Worm (Caenorhabditis elegans) whole organism, L4 larva: ENCODE measurements around the gene dcap-2.
"Not testable (repeated sequence)": the region's sequence is repeated elsewhere in the genome, so short reads cannot be mapped to it uniquely, and the experiment has no call there.

Experiments used
- Y105C5A.15 ChIP-seq: fragments of 200-800 bp; sonication (Bioruptor generic); IDR thresholded peaks from 2 replicates; pipeline ENCODE4 v1.3.6; 2022; ENCODE audit warnings: missing genetic modification characterization, missing compliant biosample characterization
- ceh-44 ChIP-seq: fragments of 200-800 bp; sonication (Bioruptor generic); IDR thresholded peaks from 2 replicates; pipeline ENCODE4 v1.3.6; 2022; ENCODE audit warnings: missing genetic modification reagents, missing genetic modification characterization, missing compliant biosample characterization
- dmd-8 ChIP-seq: fragments of 200-800 bp; sonication (Bioruptor generic); IDR thresholded peaks from 2 replicates; pipeline ENCODE4 v1.3.6; 2022; ENCODE audit warnings: missing genetic modification characterization, missing compliant biosample characterization
- dpl-1 ChIP-seq: fragments of 150-350 bp; optimal IDR thresholded peaks from 2 replicates; lab custom pipeline; 2014; ENCODE audit warnings: missing biosample characterization, missing genetic modification reagents, missing genetic modification characterization
- egl-27 ChIP-seq: sonication (generic microtip); optimal IDR thresholded peaks from 3 replicates; lab custom pipeline; 2017; ENCODE audit warnings: missing biosample characterization, missing genetic modification reagents, missing genetic modification characterization
- hif-1 ChIP-seq, 2 experiments: sonication (generic microtip); optimal IDR thresholded peaks; 2 replicates each; lab custom pipeline; 2016 to 2017; ENCODE audit warnings: missing compliant biosample characterization in 2 of 2, missing genetic modification characterization in 2 of 2, missing genetic modification reagents in 2 of 2, missing genotype in 2 of 2, mild to moderate bottlenecking in 1 of 2
- hlh-30 ChIP-seq: sonication (generic microtip); optimal IDR thresholded peaks from 2 replicates; lab custom pipeline; 2017; ENCODE audit warnings: antibody characterized with exemption, mild to moderate bottlenecking, missing genetic modification characterization, missing compliant biosample characterization; ENCODE audit not compliant: insufficient read depth
- lim-7 ChIP-seq: fragments of 200-800 bp; sonication (Bioruptor generic); IDR thresholded peaks from 2 replicates; pipeline ENCODE4 v1.3.6; 2022; ENCODE audit warnings: missing genetic modification characterization, missing compliant biosample characterization
- lin-1 ChIP-seq: fragments of 200-800 bp; sonication (Bioruptor generic); IDR thresholded peaks from 2 replicates; pipeline ENCODE4 v1.3.6; 2022; ENCODE audit warnings: missing genetic modification reagents, missing genetic modification characterization, missing compliant biosample characterization
- lin-38 ChIP-seq: fragments of 200-800 bp; sonication (Bioruptor generic); IDR thresholded peaks from 2 replicates; pipeline ENCODE4 v1.3.6; 2022; ENCODE audit warnings: missing genetic modification reagents, missing genetic modification characterization, missing compliant biosample characterization
- lin-39 ChIP-seq: fragments of 150-350 bp; optimal IDR thresholded peaks from 2 replicates; lab custom pipeline; 2014; ENCODE audit warnings: missing biosample characterization, missing genetic modification reagents, missing genetic modification characterization
- madf-5 ChIP-seq, 2 experiments: fragments of 200-800 bp; sonication (Bioruptor generic); IDR thresholded peaks; 2 replicates each; pipeline ENCODE4 v1.3.6; 2022; ENCODE audit warnings: missing compliant biosample characterization in 2 of 2, missing genetic modification characterization in 2 of 2
- madf-9 ChIP-seq: fragments of 200-800 bp; sonication (Bioruptor generic); conservative IDR thresholded peaks from 2 replicates; pipeline ENCODE4 v1.3.6; 2022; ENCODE audit warnings: missing genetic modification reagents, missing genetic modification characterization, missing compliant biosample characterization
- mdl-1 ChIP-seq, 2 experiments: fragments of 150-350 bp in 1 of 2; sonication (generic microtip) in 1 of 2; optimal IDR thresholded peaks; 2 replicates each; lab custom pipeline; 2014 to 2017; ENCODE audit warnings: missing biosample characterization in 2 of 2, missing genetic modification characterization in 2 of 2
- mdt-29 ChIP-seq: fragments of 200-800 bp; sonication (Bioruptor generic); IDR thresholded peaks from 2 replicates; pipeline ENCODE4 v1.3.6; 2022; ENCODE audit warnings: missing genetic modification reagents, missing genetic modification characterization, missing compliant biosample characterization
- nhr-42 ChIP-seq: fragments of 200-800 bp; sonication (Bioruptor generic); IDR thresholded peaks from 2 replicates; pipeline ENCODE4 v1.3.6; 2022; ENCODE audit warnings: missing genetic modification characterization, missing compliant biosample characterization
- nhr-6 ChIP-seq: fragments of 150-350 bp; optimal IDR thresholded peaks from 2 replicates; lab custom pipeline; 2014; ENCODE audit warnings: missing biosample characterization, missing genetic modification characterization
- nhr-77 ChIP-seq: fragments of 150-350 bp; optimal IDR thresholded peaks from 2 replicates; lab custom pipeline; 2014; ENCODE audit warnings: missing biosample characterization, missing genetic modification characterization
- pha-4 ChIP-seq, 2 experiments: fragments of 150-350 bp in 1 of 2; fragments of 200-800 bp in 1 of 2; sonication (Bioruptor generic) in 1 of 2; IDR thresholded peaks in 1 of 2; optimal IDR thresholded peaks in 1 of 2; 2 replicates each; pipeline versions ENCODE4 v1.3.6 to Lab custom; 2014 to 2022; ENCODE audit warnings: missing genetic modification characterization in 2 of 2, missing genetic modification reagents in 2 of 2, missing biosample characterization in 1 of 2, missing compliant biosample characterization in 1 of 2
- snpc-1.2 ChIP-seq: fragments of 200-800 bp; sonication (Bioruptor generic); IDR thresholded peaks from 2 replicates; pipeline ENCODE4 v1.3.6; 2022; ENCODE audit warnings: missing genetic modification reagents, missing genetic modification characterization, missing compliant biosample characterization
- unc-62 ChIP-seq, 3 experiments: fragments of 150-350 bp in 1 of 3; sonication (generic microtip); optimal IDR thresholded peaks in 2 of 3; peaks in 1 of 3; 1 replicate in 1 of 3; 2 replicates in 2 of 3; lab custom pipeline; 2014 to 2017; ENCODE audit warnings: missing biosample characterization in 3 of 3, missing genetic modification characterization in 3 of 3, missing genetic modification reagents in 3 of 3, missing genotype in 1 of 3
- zag-1 ChIP-seq: fragments of 150-350 bp; optimal IDR thresholded peaks from 2 replicates; lab custom pipeline; 2014; ENCODE audit warnings: missing biosample characterization, missing genetic modification characterization

The dcap-2 gene

ce11 chrIV:13472011-13472410 is 49.7 kb downstream of the dcap-2 start, which contains the start of the genes ttbk-8.1 and Y38H8A.4:
ttbk-8.1 (plus strand) TSS chrIV:13472311.
Y38H8A.4 (minus strand) TSS chrIV:13472376.
- TF ChIP-seq hlh-30 (tag; lab: Kevin White, UChicago) (no peak), nhr-6 (tag; lab: Kevin White, UChicago) (no peak)

- TF ChIP-seq mdl-1 (tag; optimal IDR thresholded peaks at IDR 0.05; lab: Kevin White, UChicago) (no peak), hif-1 (tag; optimal IDR thresholded peaks at IDR 0.05; lab: Kevin White, UChicago) (no peak), egl-27 (tag; lab: Kevin White, UChicago) (no peak), pha-4 (GFP tag; IDR thresholded peaks at IDR 0.05; lab: Robert Waterston, UW) (no peak), pha-4 (tag; optimal IDR thresholded peaks at IDR 0.05; lab: Kevin White, UChicago) (no peak), zag-1 (no peak), dpl-1 (GFP tag; lab: Kevin White, UChicago) (no peak), lin-39 (tag; lab: Kevin White, UChicago) (no peak), nhr-77 (no peak), nhr-42 (GFP tag; lab: Robert Waterston, UW) (no peak), madf-5 (GFP tag; IDR thresholded peaks at IDR 0.05; lab: Robert Waterston, UW) (no peak), unc-62 (GFP tag; optimal IDR thresholded peaks at IDR 0.05 in 1 of 2; lab: Kevin White, UChicago) (no peak), unc-62 (tag; optimal IDR thresholded peaks at IDR 0.05; lab: Kevin White, UChicago) (no peak)
Measured at ce11 chrIV:13465797-13466196, 55.9 kb downstream of the dcap-2 start, which contains the start of gene fezf-1. fezf-1 (plus strand) TSS chrIV:13466097.

- 0 out of 2 replicates have a peak, but pooled peaks have one; percentile 11 for TF ChIP-seq madf-9 (GFP tag; lab: Robert Waterston, UW)
- TF ChIP-seq ceh-44 = 0 out of 2 replicates have a peak, but pooled peaks have one; percentile 30
Measured at ce11 chrIV:13464620-13465019, 57.0 kb downstream of the dcap-2 start.

- TF ChIP-seq dmd-8 (GFP tag; lab: Robert Waterston, UW) (peak; percentile 67; the same call in 1 of the 2 replicates), madf-5 (GFP tag; IDR thresholded peaks at IDR 0.05; lab: Robert Waterston, UW) (0 out of 4 replicates have a peak, but pooled peaks of 1 of the 2 experiments have one; percentile 57), lin-1 (GFP tag; lab: Robert Waterston, UW) (peak; percentile 71), lin-38 (GFP tag; lab: Robert Waterston, UW) (peak; percentile 52), Y105C5A.15 (peak; percentile 68; the same call in 1 of the 2 replicates), pha-4 (GFP tag; IDR thresholded peaks at IDR 0.05; lab: Robert Waterston, UW) (peak; percentile 39; the same call in 1 of the 2 replicates), lim-7 (GFP tag; lab: Robert Waterston, UW) (peak; percentile 86), mdt-29 (peak; percentile 70), snpc-1.2 (GFP tag; lab: Robert Waterston, UW) (peak; percentile 80)
- not testable (repeated sequence) for TF ChIP-seq pha-4 (tag; optimal IDR thresholded peaks at IDR 0.05; lab: Kevin White, UChicago)
Measured at ce11 chrIV:13463889-13464288, 57.8 kb downstream of the dcap-2 start.
